Worm (Caenorhabditis elegans) whole organism, late embryonic: ENCODE results near the gene fbxa-189.

Experiments
- T23F11.4 ChIP-seq: fragments of 200-800 bp; sonication (Bioruptor generic); optimal IDR thresholded peaks from 2 replicates; lab custom pipeline; 2018; ENCODE audit warnings: mild to moderate bottlenecking, missing genetic modification characterization, missing compliant biosample characterization
- ceh-18 ChIP-seq: sonication (generic microtip); optimal IDR thresholded peaks from 2 replicates; lab custom pipeline; 2016; ENCODE audit warnings: missing genetic modification characterization, missing compliant biosample characterization
- ceh-9 ChIP-seq: sonication (generic microtip); optimal IDR thresholded peaks from 2 replicates; lab custom pipeline; 2016; ENCODE audit warnings: mild to moderate bottlenecking, missing genetic modification characterization, inconsistent platforms, missing compliant biosample characterization
- fkh-6 ChIP-seq: sonication (generic microtip); optimal IDR thresholded peaks from 2 replicates; lab custom pipeline; 2016; ENCODE audit warnings: missing genetic modification characterization, missing compliant biosample characterization
- nfya-1 ChIP-seq: sonication (generic microtip); optimal IDR thresholded peaks from 2 replicates; lab custom pipeline; 2017; ENCODE audit warnings: missing genetic modification characterization, mild to moderate bottlenecking, missing compliant biosample characterization, antibody characterized with exemption, moderate library complexity
- odd-2 ChIP-seq: sonication (generic microtip); optimal IDR thresholded peaks from 2 replicates; lab custom pipeline; 2017; ENCODE audit warnings: antibody characterized with exemption, mild to moderate bottlenecking, missing genetic modification characterization, missing compliant biosample characterization
- pax-1 ChIP-seq: fragments of 150-350 bp; optimal IDR thresholded peaks from 2 replicates; lab custom pipeline; 2014; ENCODE audit warnings: missing biosample characterization, missing genetic modification characterization
- sox-4 ChIP-seq: sonication (generic microtip); optimal IDR thresholded peaks from 2 replicates; lab custom pipeline; 2017; ENCODE audit warnings: mild to moderate bottlenecking, missing genetic modification characterization, inconsistent platforms, missing compliant biosample characterization
- unc-3 ChIP-seq, 2 experiments: fragments of 200-800 bp in 1 of 2; sonication (Bioruptor generic) in 1 of 2; sonication (generic microtip) in 1 of 2; conservative IDR thresholded peaks in 1 of 2; optimal IDR thresholded peaks in 1 of 2; 2 replicates each; pipeline versions ENCODE4 v1.3.6 to Lab custom; 2016 to 2022; ENCODE audit warnings: missing compliant biosample characterization in 2 of 2, missing genetic modification characterization in 2 of 2, missing genetic modification reagents in 1 of 2

ce11 chrV:17312386-17312785, 32.6 kb upstream of the fbxa-189 start, which contains the start of gene Y61B8B.3:
- no peak for TF ChIP-seq ceh-9 (tag; lab: Kevin White, UChicago)
- TF ChIP-seq ceh-18 (tag; lab: Kevin White, UChicago): no peak
- TF ChIP-seq unc-3 (GFP tag; conservative IDR thresholded peaks at IDR 0.05; lab: Robert Waterston, UW): no peak
- no peak for TF ChIP-seq unc-3 (tag; optimal IDR thresholded peaks at IDR 0.05; lab: Kevin White, UChicago)
- TF ChIP-seq fkh-6 (tag; lab: Kevin White, UChicago): no peak
- TF ChIP-seq odd-2: no peak
- no peak for TF ChIP-seq sox-4 (tag; lab: Kevin White, UChicago)
- TF ChIP-seq pax-1 (tag; lab: Kevin White, UChicago): no peak
- TF ChIP-seq T23F11.4 (GFP tag; lab: Kevin White, UChicago): no peak
- no peak for TF ChIP-seq nfya-1 (tag; lab: Kevin White, UChicago)
